Worm (Caenorhabditis elegans) whole organism, midembryonic: Measurements from ENCODE around the gene acdh-6.

Experiments used
- cog-1 ChIP-seq: sonication (generic microtip); optimal IDR thresholded peaks from 2 replicates; lab custom pipeline; 2016; ENCODE audit warnings: missing genetic modification characterization, missing compliant biosample characterization
- flt-1 ChIP-seq: fragments of 200-800 bp; sonication (Bioruptor generic); IDR thresholded peaks from 2 replicates; pipeline ENCODE4 v1.3.6; 2022; ENCODE audit warnings: missing genetic modification characterization, missing compliant biosample characterization
- klf-2 ChIP-seq: fragments of 200-800 bp; sonication (Bioruptor generic); conservative IDR thresholded peaks from 2 replicates; pipeline ENCODE4 v1.3.6; 2022; ENCODE audit warnings: missing genetic modification reagents, missing genetic modification characterization, missing compliant biosample characterization

- TF ChIP-seq flt-1 (GFP tag; lab: Robert Waterston, UW) (no peak), klf-2 (GFP tag; lab: Robert Waterston, UW) (no peak), cog-1 (tag; lab: Kevin White, UChicago) (no peak)
Observed at ce11 chrIII:8574299-8574698, 13.4 kb downstream of the acdh-6 start.
